Worm (Caenorhabditis elegans) whole organism, young adult: ENCODE data around the gene C50D2.1.
A peak's percentile ranks its signal among the peaks of the same experiment; 100 is the strongest.

Source experiments
- Y53F4B.3 ChIP-seq: fragments of 200-800 bp; sonication (Bioruptor generic); IDR thresholded peaks from 2 replicates; pipeline ENCODE4 v1.3.6; 2022; ENCODE audit warnings: missing genetic modification reagents, missing genetic modification characterization, missing compliant biosample characterization
- Y53G8AR.9 ChIP-seq: fragments of 200-800 bp; sonication (Bioruptor generic); conservative IDR thresholded peaks from 2 replicates; pipeline ENCODE4 v1.3.6; 2022; ENCODE audit warnings: missing genetic modification reagents, missing genetic modification characterization, missing compliant biosample characterization
- ZK185.1 ChIP-seq: sonication (generic microtip); optimal IDR thresholded peaks from 2 replicates; lab custom pipeline; 2016; ENCODE audit warnings: mild to moderate bottlenecking, missing genetic modification characterization, missing compliant biosample characterization; ENCODE audit not compliant: poor library complexity, severe bottlenecking
- aptf-3 ChIP-seq: fragments of 200-800 bp; sonication (Bioruptor generic); IDR thresholded peaks from 2 replicates; pipeline ENCODE4 v1.3.6; 2022; ENCODE audit warnings: missing genetic modification characterization, missing compliant biosample characterization
- attf-3 ChIP-seq: fragments of 200-800 bp; sonication (Bioruptor generic); conservative IDR thresholded peaks from 2 replicates; pipeline ENCODE4 v1.3.6; 2022; ENCODE audit warnings: missing genetic modification reagents, missing genetic modification characterization, missing compliant biosample characterization
- attf-5 ChIP-seq: fragments of 200-800 bp; sonication (Bioruptor generic); optimal IDR thresholded peaks from 2 replicates; lab custom pipeline; 2018; ENCODE audit warnings: mild to moderate bottlenecking, missing genetic modification characterization, missing compliant biosample characterization
- ceh-100 ChIP-seq: fragments of 200-800 bp; sonication (Bioruptor generic); IDR thresholded peaks from 2 replicates; pipeline ENCODE4 v1.3.6; 2022; ENCODE audit warnings: missing genetic modification reagents, missing genetic modification characterization, missing compliant biosample characterization
- efl-1 ChIP-seq: fragments of 150-350 bp; optimal IDR thresholded peaks from 2 replicates; lab custom pipeline; 2014; ENCODE audit warnings: missing biosample characterization, missing genetic modification reagents, missing genetic modification characterization
- egl-44 ChIP-seq: fragments of 200-800 bp; sonication (Bioruptor generic); IDR thresholded peaks from 2 replicates; pipeline ENCODE4 v1.3.6; 2022; ENCODE audit warnings: missing genetic modification reagents, missing genetic modification characterization, missing compliant biosample characterization
- ets-4 ChIP-seq: fragments of 200-800 bp; sonication (Bioruptor generic); optimal IDR thresholded peaks from 2 replicates; lab custom pipeline; 2018; ENCODE audit warnings: mild to moderate bottlenecking, missing genetic modification characterization, missing compliant biosample characterization
- hmg-20 ChIP-seq: fragments of 200-800 bp; sonication (Bioruptor generic); IDR thresholded peaks from 2 replicates; pipeline ENCODE4 v1.3.6; 2022; ENCODE audit warnings: missing genetic modification reagents, missing genetic modification characterization, missing compliant biosample characterization
- lsy-27 ChIP-seq: sonication (generic microtip); optimal IDR thresholded peaks from 2 replicates; lab custom pipeline; 2017; ENCODE audit warnings: missing genetic modification characterization, mild to moderate bottlenecking, missing compliant biosample characterization, antibody characterized with exemption, missing genotype, borderline replicate concordance; ENCODE audit not compliant: insufficient read depth
- nfya-1 ChIP-seq: sonication (generic microtip); optimal IDR thresholded peaks from 2 replicates; lab custom pipeline; 2017; ENCODE audit warnings: antibody characterized with exemption, missing compliant biosample characterization, missing genetic modification characterization, borderline replicate concordance; ENCODE audit not compliant: insufficient read depth
- nfyb-1 ChIP-seq: fragments of 200-800 bp; sonication (Bioruptor generic); IDR thresholded peaks from 2 replicates; pipeline ENCODE4 v1.3.6; 2022; ENCODE audit warnings: missing genetic modification reagents, missing genetic modification characterization, missing compliant biosample characterization
- rpc-1 ChIP-seq, 2 experiments: fragments of 150-350 bp in 1 of 2; sonication (generic microtip) in 1 of 2; optimal IDR thresholded peaks; 2 replicates each; lab custom pipeline; 2014 to 2018; ENCODE audit warnings: missing biosample characterization in 1 of 2, missing genetic modification characterization in 1 of 2, missing genetic modification reagents in 1 of 2, missing genotype in 1 of 2
- ztf-18 ChIP-seq: sonication (generic microtip); optimal IDR thresholded peaks from 2 replicates; lab custom pipeline; 2016; ENCODE audit warnings: missing genotype, mild to moderate bottlenecking, missing genetic modification characterization, missing compliant biosample characterization

Gene C50D2.1

ce11 chrII:162182-162581 lies 50.8 kb downstream of the C50D2.1 start, which contains the start of gene etr-1 (continued):
- peak; percentile 59; the same call in 1 of the 2 replicates for TF ChIP-seq egl-44 (GFP tag; lab: Robert Waterston, UW)
- no peak for TF ChIP-seq efl-1 (GFP tag; lab: Kevin White, UChicago)
- no peak for TF ChIP-seq attf-3 (GFP tag; lab: Robert Waterston, UW)
- TF ChIP-seq hmg-20 (GFP tag; lab: Robert Waterston, UW), result no peak
- no peak for TF ChIP-seq aptf-3 (GFP tag; lab: Robert Waterston, UW)
- 0 out of 2 replicates have a peak, but pooled peaks have one; percentile 21 for TF ChIP-seq nfyb-1
- no peak for TF ChIP-seq lsy-27 (tag; lab: Kevin White, UChicago)
- peak; percentile 50 for TF ChIP-seq attf-5
- TF ChIP-seq Y53G8AR.9 (GFP tag; lab: Robert Waterston, UW), result no peak
- TF ChIP-seq, all 124 proteins: peak for 12

- TF ChIP-seq ceh-100 (GFP tag; lab: Robert Waterston, UW), result no peak
- no peak for TF ChIP-seq ztf-18 (tag; lab: Kevin White, UChicago)
- no peak for TF ChIP-seq ZK185.1 (tag; lab: Kevin White, UChicago)
- no peak for TF ChIP-seq attf-3 (GFP tag; lab: Robert Waterston, UW)
- no peak for TF ChIP-seq Y53F4B.3 (GFP tag; lab: Robert Waterston, UW)
- TF ChIP-seq ets-4 (GFP tag; lab: Kevin White, UChicago), result no peak
- no peak for TF ChIP-seq nfya-1 (tag; lab: Kevin White, UChicago)
- no peak for TF ChIP-seq rpc-1 (optimal IDR thresholded peaks at IDR 0.05; lab: Kevin White, UChicago)
- TF ChIP-seq rpc-1 (tag; optimal IDR thresholded peaks at IDR 0.05; lab: Kevin White, UChicago), result no peak
These were observed 51.9 kb downstream of the C50D2.1 start for ce11 chrII:163229-163628.
